Fruit fly (Drosophila melanogaster) whole organism, adult: ENCODE results near the gene CG14687.

Source experiments
- CG11617 ChIP-seq: fragments of 200-800 bp; sonication (Bioruptor generic); optimal IDR thresholded peaks from 2 replicates; lab custom pipeline; 2017; ENCODE audit warnings: mild to moderate bottlenecking, missing biosample characterization, missing genetic modification reagents, missing genetic modification characterization
- CG12768 ChIP-seq: fragments of 200-800 bp; sonication (Bioruptor generic); optimal IDR thresholded peaks from 2 replicates; lab custom pipeline; 2017; ENCODE audit warnings: missing biosample characterization, missing genetic modification characterization, mild to moderate bottlenecking, moderate library complexity, missing genetic modification reagents
- CG14711 ChIP-seq: fragments of 200-800 bp; sonication (Bioruptor generic); optimal IDR thresholded peaks from 2 replicates; lab custom pipeline; 2018; ENCODE audit warnings: missing biosample characterization, mild to moderate bottlenecking, missing genetic modification characterization, moderate library complexity
- CG1620 ChIP-seq: fragments of 200-800 bp; sonication (Bioruptor generic); optimal IDR thresholded peaks from 2 replicates; lab custom pipeline; 2016; ENCODE audit warnings: missing biosample characterization, missing genetic modification characterization
- CG33017 ChIP-seq: fragments of 200-800 bp; sonication (Bioruptor generic); optimal IDR thresholded peaks from 2 replicates; lab custom pipeline; 2018; ENCODE audit warnings: missing biosample characterization, mild to moderate bottlenecking, missing genetic modification characterization, moderate library complexity
- CG5204 ChIP-seq: fragments of 200-800 bp; sonication (Bioruptor generic); optimal IDR thresholded peaks from 2 replicates; lab custom pipeline; 2016; ENCODE audit warnings: missing biosample characterization, missing genetic modification characterization
- CG7045 ChIP-seq: fragments of 200-800 bp; sonication (Bioruptor generic); optimal IDR thresholded peaks from 2 replicates; lab custom pipeline; 2017; ENCODE audit warnings: missing biosample characterization, mild to moderate bottlenecking, missing genetic modification characterization
- CG7101 ChIP-seq: fragments of 200-800 bp; sonication (Bioruptor generic); optimal IDR thresholded peaks from 2 replicates; lab custom pipeline; 2018; ENCODE audit warnings: missing biosample characterization, mild to moderate bottlenecking, missing genetic modification characterization, moderate library complexity
- Clk ChIP-seq: fragments of 200-800 bp; sonication (Bioruptor generic); optimal IDR thresholded peaks from 2 replicates; lab custom pipeline; 2017; ENCODE audit warnings: missing biosample characterization, missing genetic modification characterization
- Crg-1 ChIP-seq: fragments of 200-800 bp; sonication (Bioruptor generic); optimal IDR thresholded peaks from 2 replicates; lab custom pipeline; 2016; ENCODE audit warnings: missing biosample characterization, missing genetic modification characterization
- Hr96 ChIP-seq: fragments of 200-800 bp; sonication (Bioruptor generic); optimal IDR thresholded peaks from 2 replicates; lab custom pipeline; 2016; ENCODE audit warnings: missing biosample characterization, missing genetic modification characterization
- Mnt ChIP-seq: fragments of 200-800 bp; sonication (Bioruptor generic); optimal IDR thresholded peaks from 2 replicates; lab custom pipeline; 2016; ENCODE audit warnings: missing biosample characterization, mild to moderate bottlenecking, missing genetic modification characterization
- bab1 ChIP-seq: fragments of 200-800 bp; sonication (Bioruptor generic); optimal IDR thresholded peaks from 3 replicates; lab custom pipeline; 2019; ENCODE audit warnings: missing biosample characterization, mild to moderate bottlenecking, missing genetic modification characterization, moderate library complexity
- cic ChIP-seq: fragments of 200-800 bp; sonication (Bioruptor generic); optimal IDR thresholded peaks from 2 replicates; lab custom pipeline; 2017; ENCODE audit warnings: missing biosample characterization, mild to moderate bottlenecking, missing genetic modification characterization, moderate library complexity
- cnc ChIP-seq, 2 experiments: fragments of >200 bp; optimal IDR thresholded peaks; 2 replicates each; lab custom pipeline; 2017
- kay ChIP-seq: fragments of 200-800 bp; sonication (Bioruptor generic); peaks from one replicate; lab custom pipeline; 2016; ENCODE audit warnings: missing biosample characterization, missing genetic modification characterization, borderline replicate concordance
- ovo ChIP-seq: fragments of 200-800 bp; sonication (Bioruptor generic); optimal IDR thresholded peaks from 2 replicates; lab custom pipeline; 2016; ENCODE audit warnings: missing biosample characterization, missing genetic modification characterization
- pad ChIP-seq: fragments of 200-800 bp; sonication (Bioruptor generic); optimal IDR thresholded peaks from 3 replicates; lab custom pipeline; 2017; ENCODE audit warnings: missing biosample characterization, missing genetic modification characterization, mild to moderate bottlenecking, moderate library complexity, missing genetic modification reagents
- tj ChIP-seq: fragments of 200-800 bp; sonication (Bioruptor generic); optimal IDR thresholded peaks from 3 replicates; lab custom pipeline; 2017; ENCODE audit warnings: missing biosample characterization, mild to moderate bottlenecking, missing genetic modification characterization, moderate library complexity
- toe ChIP-seq: fragments of 200-800 bp; sonication (Bioruptor generic); optimal IDR thresholded peaks from 2 replicates; lab custom pipeline; 2016; ENCODE audit warnings: missing biosample characterization, missing genetic modification characterization

Gene CG14687

dm6 chr3R:10842422-10842821 is 49.7 kb downstream of the CG14687 start:
- TF ChIP-seq Mnt (GFP tag; lab: Kevin White, UChicago): no peak
- no peak for TF ChIP-seq kay (GFP tag; lab: Kevin White, UChicago)
- TF ChIP-seq toe: no peak
- TF ChIP-seq Crg-1: no peak
- TF ChIP-seq cic: no peak
- TF ChIP-seq CG12768 (GFP tag; lab: Kevin White, UChicago): no peak
- TF ChIP-seq Hr96: no peak
- TF ChIP-seq CG5204 (GFP tag; lab: Kevin White, UChicago): no peak
- no peak for TF ChIP-seq CG11617
- TF ChIP-seq tj (GFP tag; lab: Kevin White, UChicago): no peak
- no peak for TF ChIP-seq cnc (optimal IDR thresholded peaks at IDR 0.05; lab: Kevin White, UChicago)
- no peak for TF ChIP-seq CG33017 (tag; lab: Kevin White, UChicago)
- no peak for TF ChIP-seq CG1620 (GFP tag; lab: Kevin White, UChicago)
- TF ChIP-seq bab1 (GFP tag; lab: Kevin White, UChicago): no peak
- TF ChIP-seq CG7045 (GFP tag; lab: Kevin White, UChicago): no peak
- no peak for TF ChIP-seq pad
- TF ChIP-seq ovo (GFP tag; lab: Kevin White, UChicago): no peak
- no peak for TF ChIP-seq CG14711
- no peak for TF ChIP-seq Clk
- TF ChIP-seq CG7101 (tag; lab: Kevin White, UChicago): no peak
